Fruit fly (Drosophila melanogaster) whole organism, embryonic: ENCODE results near the gene RabGGTa.

Source experiments
- CG10321 ChIP-seq: fragments of 200-800 bp; sonication (Bioruptor generic); IDR thresholded peaks from 2 replicates; pipeline ENCODE4 v1.3.6; 2022; ENCODE audit warnings: missing biosample characterization, missing genetic modification characterization
- CG11093 ChIP-seq: fragments of 200-800 bp; sonication (Bioruptor generic); IDR thresholded peaks from 3 replicates; pipeline ENCODE4 v1.3.6; 2022; ENCODE audit warnings: missing biosample characterization, missing genetic modification characterization
- CG11504 ChIP-seq: fragments of 200-800 bp; sonication (Bioruptor generic); optimal IDR thresholded peaks from 3 replicates; lab custom pipeline; 2019; ENCODE audit warnings: missing biosample characterization, mild to moderate bottlenecking, missing genetic modification characterization, moderate library complexity
- CG13296 ChIP-seq: fragments of 200-800 bp; sonication (Bioruptor generic); optimal IDR thresholded peaks from 3 replicates; lab custom pipeline; 2018; ENCODE audit warnings: missing biosample characterization, mild to moderate bottlenecking, missing genetic modification characterization
- CG17186 ChIP-seq: fragments of 200-800 bp; sonication (Bioruptor generic); optimal IDR thresholded peaks from 3 replicates; lab custom pipeline; 2017; ENCODE audit warnings: missing biosample characterization, missing genetic modification reagents, missing genetic modification characterization
- CG17359 ChIP-seq: fragments of 200-800 bp; sonication (Bioruptor generic); optimal IDR thresholded peaks from 3 replicates; lab custom pipeline; 2018; ENCODE audit warnings: missing biosample characterization, mild to moderate bottlenecking, missing genetic modification characterization, moderate library complexity
- CG17829 ChIP-seq: fragments of 200-800 bp; optimal IDR thresholded peaks from 2 replicates; lab custom pipeline; 2019; ENCODE audit warnings: missing biosample characterization, mild to moderate bottlenecking, missing genetic modification characterization, moderate library complexity
- CG18599 ChIP-seq: fragments of 200-800 bp; sonication (Bioruptor generic); optimal IDR thresholded peaks from 3 replicates; lab custom pipeline; 2017; ENCODE audit warnings: missing biosample characterization, missing genetic modification characterization, mild to moderate bottlenecking, moderate library complexity, missing genetic modification reagents
- CG2202 ChIP-seq: fragments of 200-800 bp; sonication (Bioruptor generic); optimal IDR thresholded peaks from 2 replicates; lab custom pipeline; 2018; ENCODE audit warnings: missing biosample characterization, mild to moderate bottlenecking, missing genetic modification characterization
- CG2889 ChIP-seq: fragments of 200-800 bp; sonication (Bioruptor generic); IDR thresholded peaks from 3 replicates; pipeline ENCODE4 v1.3.6; 2022; ENCODE audit warnings: missing biosample characterization, missing genetic modification characterization
- CG31388 ChIP-seq: fragments of 200-800 bp; sonication (Bioruptor generic); optimal IDR thresholded peaks from 2 replicates; lab custom pipeline; 2016; ENCODE audit warnings: missing biosample characterization, missing genetic modification characterization
- CG4328 ChIP-seq: fragments of 200-800 bp; sonication (Bioruptor generic); optimal IDR thresholded peaks from 3 replicates; lab custom pipeline; 2017; ENCODE audit warnings: missing biosample characterization, missing genetic modification reagents, missing genetic modification characterization
- CG6175 ChIP-seq: fragments of 200-800 bp; sonication (Bioruptor generic); IDR thresholded peaks from 3 replicates; pipeline ENCODE4 v1.3.6; 2022; ENCODE audit warnings: missing biosample characterization, missing genetic modification characterization
- CG7271 ChIP-seq: fragments of 200-800 bp; sonication (Bioruptor generic); optimal IDR thresholded peaks from 2 replicates; lab custom pipeline; 2018; ENCODE audit warnings: missing biosample characterization, mild to moderate bottlenecking, missing genetic modification characterization, moderate library complexity
- CG7928 ChIP-seq: fragments of 200-800 bp; sonication (Bioruptor generic); optimal IDR thresholded peaks from 2 replicates; lab custom pipeline; 2017; ENCODE audit warnings: missing biosample characterization, mild to moderate bottlenecking, missing genetic modification characterization
- CG7987 ChIP-seq: fragments of 200-800 bp; sonication (Bioruptor generic); optimal IDR thresholded peaks from 2 replicates; lab custom pipeline; 2018; ENCODE audit warnings: missing biosample characterization, mild to moderate bottlenecking, missing genetic modification characterization, moderate library complexity
- CG8388 ChIP-seq: fragments of 200-800 bp; sonication (Bioruptor generic); optimal IDR thresholded peaks from 2 replicates; lab custom pipeline; 2019; ENCODE audit warnings: missing biosample characterization, mild to moderate bottlenecking, missing genetic modification characterization, moderate library complexity
- Dbx ChIP-seq: fragments of 200-800 bp; sonication (Bioruptor generic); IDR thresholded peaks from 3 replicates; pipeline ENCODE4 v1.3.6; 2022; ENCODE audit warnings: missing biosample characterization, missing genetic modification characterization
- Dip2 ChIP-seq: fragments of 200-800 bp; sonication (Bioruptor generic); IDR thresholded peaks from 2 replicates; pipeline ENCODE4 v1.3.6; 2022; ENCODE audit warnings: missing biosample characterization, missing genetic modification characterization
- Eip74EF ChIP-seq, 2 experiments: fragments of 200-800 bp in 1 of 2; fragments of >200 bp in 1 of 2; sonication (Bioruptor generic) in 1 of 2; optimal IDR thresholded peaks; 2 replicates each; lab custom pipeline; 2017 to 2019; ENCODE audit warnings: missing biosample characterization in 2 of 2, missing genetic modification characterization in 2 of 2, mild to moderate bottlenecking in 1 of 2, moderate library complexity in 1 of 2
- Ets65A ChIP-seq: fragments of 200-800 bp; sonication (Bioruptor generic); peaks from one replicate; lab custom pipeline; 2016; ENCODE audit warnings: missing biosample characterization, missing genetic modification characterization
- Ets97D ChIP-seq: fragments of 200-800 bp; sonication (Bioruptor generic); optimal IDR thresholded peaks from 3 replicates; lab custom pipeline; 2016; ENCODE audit warnings: missing biosample characterization, missing genetic modification characterization
- Lhr ChIP-seq: fragments of 200-800 bp; sonication (Bioruptor generic); optimal IDR thresholded peaks from 3 replicates; lab custom pipeline; 2017; ENCODE audit warnings: mild to moderate bottlenecking, missing biosample characterization, missing genetic modification reagents, missing genetic modification characterization
- Mrtf ChIP-seq: fragments of 200-800 bp; sonication (Bioruptor generic); IDR thresholded peaks from 3 replicates; pipeline ENCODE4 v1.3.6; 2022; ENCODE audit warnings: missing biosample characterization, missing genetic modification characterization
- NK7.1 ChIP-seq: fragments of 200-800 bp; sonication (Bioruptor generic); optimal IDR thresholded peaks from 3 replicates; lab custom pipeline; 2016; ENCODE audit warnings: missing biosample characterization, missing genetic modification characterization
- Sox100B ChIP-seq: fragments of 200-800 bp; sonication (Bioruptor generic); optimal IDR thresholded peaks from 3 replicates; lab custom pipeline; 2018; ENCODE audit warnings: missing biosample characterization, mild to moderate bottlenecking, missing genetic modification characterization
- Sox102F ChIP-seq: fragments of 200-800 bp; sonication (Bioruptor generic); optimal IDR thresholded peaks from 2 replicates; lab custom pipeline; 2018; ENCODE audit warnings: missing biosample characterization, mild to moderate bottlenecking, missing genetic modification characterization, moderate library complexity
- Tbp ChIP-seq: fragments of >200 bp; optimal IDR thresholded peaks from 2 replicates; lab custom pipeline; 2018; ENCODE audit warnings: missing biosample characterization, missing genetic modification characterization
- ab ChIP-seq: fragments of 200-800 bp; sonication (Bioruptor generic); optimal IDR thresholded peaks from 2 replicates; lab custom pipeline; 2016; ENCODE audit warnings: missing biosample characterization, missing genetic modification characterization
- ap ChIP-seq: fragments of 200-800 bp; sonication (Bioruptor generic); IDR thresholded peaks from 2 replicates; pipeline ENCODE4 v1.3.6; 2022; ENCODE audit warnings: missing biosample characterization, missing genetic modification characterization
- ara ChIP-seq: fragments of 200-800 bp; sonication (Bioruptor generic); IDR thresholded peaks from 2 replicates; pipeline ENCODE4 v1.3.6; 2022; ENCODE audit warnings: missing biosample characterization, missing genetic modification characterization
- bowl ChIP-seq: fragments of 200-800 bp; sonication (Bioruptor generic); IDR thresholded peaks from 2 replicates; pipeline ENCODE4 v1.3.6; 2022; ENCODE audit warnings: missing biosample characterization, missing genetic modification characterization
- dmrt11E ChIP-seq: fragments of 200-800 bp; sonication (Bioruptor generic); optimal IDR thresholded peaks from 3 replicates; lab custom pipeline; 2018; ENCODE audit warnings: missing biosample characterization, mild to moderate bottlenecking, missing genetic modification characterization, moderate library complexity
- dmrt99B ChIP-seq: fragments of 200-800 bp; sonication (Bioruptor generic); optimal IDR thresholded peaks from 2 replicates; lab custom pipeline; 2018; ENCODE audit warnings: missing biosample characterization, mild to moderate bottlenecking, missing genetic modification characterization, moderate library complexity
- fd102C ChIP-seq: fragments of 200-800 bp; sonication (Bioruptor generic); optimal IDR thresholded peaks from 2 replicates; lab custom pipeline; 2018; ENCODE audit warnings: missing biosample characterization, mild to moderate bottlenecking, missing genetic modification characterization, moderate library complexity
- gt ChIP-seq: fragments of 200-800 bp; sonication (Bioruptor generic); IDR thresholded peaks from 2 replicates; pipeline ENCODE4 v1.3.6; 2022; ENCODE audit warnings: missing biosample characterization, missing genetic modification characterization
- her ChIP-seq: fragments of 200-800 bp; sonication (Bioruptor generic); optimal IDR thresholded peaks from 2 replicates; lab custom pipeline; 2016; ENCODE audit warnings: missing biosample characterization, missing genetic modification characterization
- hkb ChIP-seq, 2 experiments: fragments of 200-800 bp in 1 of 2; fragments of >200 bp in 1 of 2; sonication (Bioruptor generic) in 1 of 2; IDR thresholded peaks in 1 of 2; optimal IDR thresholded peaks in 1 of 2; 2 replicates each; pipeline versions ENCODE4 v1.3.6 to Lab custom; 2017 to 2022; ENCODE audit warnings: missing biosample characterization in 1 of 2, missing genetic modification characterization in 1 of 2
- knrl ChIP-seq: fragments of 200-800 bp; sonication (Bioruptor generic); IDR thresholded peaks from 3 replicates; pipeline ENCODE4 v1.3.6; 2022; ENCODE audit warnings: missing biosample characterization, missing genetic modification characterization; ENCODE audit not compliant: partially characterized antibody
- lov ChIP-seq, 2 experiments: fragments of 200-800 bp in 1 of 2; fragments of >200 bp in 1 of 2; sonication (Bioruptor generic) in 1 of 2; IDR thresholded peaks in 1 of 2; optimal IDR thresholded peaks in 1 of 2; 2 replicates in 1 of 2; 3 replicates in 1 of 2; pipeline versions ENCODE4 v1.3.6 to Lab custom; 2017 to 2022; ENCODE audit warnings: missing biosample characterization in 1 of 2, missing genetic modification characterization in 1 of 2
- pan ChIP-seq, 4 experiments: fragments of >200 bp in 3 of 4; fragments of 200-800 bp in 1 of 4; sonication (Bioruptor generic) in 1 of 4; optimal IDR thresholded peaks in 3 of 4; IDR thresholded peaks in 1 of 4; 2 replicates each; pipeline versions ENCODE4 v1.3.6 to Lab custom; 2017 to 2022; ENCODE audit warnings: missing biosample characterization in 2 of 4, missing genetic modification characterization in 2 of 4, mixed read lengths in 1 of 4
- pb ChIP-seq: fragments of 200-800 bp; sonication (Bioruptor generic); optimal IDR thresholded peaks from 3 replicates; lab custom pipeline; 2016; ENCODE audit warnings: missing biosample characterization, missing genetic modification characterization
- sens ChIP-seq: fragments of 200-800 bp; sonication (Bioruptor generic); peaks from one replicate; lab custom pipeline; 2016; ENCODE audit warnings: missing biosample characterization, missing genetic modification characterization
- sens-2 ChIP-seq: fragments of 200-800 bp; sonication (Bioruptor generic); IDR thresholded peaks from 2 replicates; pipeline ENCODE4 v1.3.6; 2022; ENCODE audit warnings: missing biosample characterization, missing genetic modification characterization
- sna ChIP-seq: fragments of 200-800 bp; sonication (Bioruptor generic); IDR thresholded peaks from 2 replicates; pipeline ENCODE4 v1.3.6; 2022; ENCODE audit warnings: missing biosample characterization, missing genetic modification characterization; ENCODE audit not compliant: partially characterized antibody
- tgo ChIP-seq: fragments of 200-800 bp; sonication (Bioruptor generic); IDR thresholded peaks from 3 replicates; pipeline ENCODE4 v1.3.6; 2022; ENCODE audit warnings: missing biosample characterization, missing genetic modification characterization
- tin ChIP-seq: fragments of 200-800 bp; sonication (Bioruptor generic); optimal IDR thresholded peaks from 3 replicates; lab custom pipeline; 2016; ENCODE audit warnings: missing biosample characterization, missing genetic modification characterization
- tio ChIP-seq: fragments of 200-800 bp; sonication (Bioruptor generic); optimal IDR thresholded peaks from 2 replicates; lab custom pipeline; 2017; ENCODE audit warnings: missing biosample characterization, missing genetic modification characterization, inconsistent platforms

Gene RabGGTa

dm6 chr3R:5108034-5108433 lies 19.9 kb upstream of the RabGGTa start (continued):
- peak; percentile 83 for TF ChIP-seq CG17359
- peak; percentile 59; the same call in 1 of the 3 replicates for TF ChIP-seq CG6175 (GFP tag; lab: Robert Waterston, UW)
- peak; percentile 83 for TF ChIP-seq CG17186 (GFP tag; lab: Kevin White, UChicago)
- TF ChIP-seq dmrt99B = peak; percentile 79
- peak; percentile 31 for TF ChIP-seq CG31388 (GFP tag; lab: Kevin White, UChicago)
- peak; percentile 16 for TF ChIP-seq Ets97D (GFP tag; lab: Kevin White, UChicago)
- TF ChIP-seq sens-2 (GFP tag; lab: Robert Waterston, UW) = peak; percentile 54
- TF ChIP-seq NK7.1 (GFP tag; lab: Kevin White, UChicago) = peak; percentile 87
- TF ChIP-seq Tbp = no peak
- no peak for TF ChIP-seq gt (GFP tag; lab: Robert Waterston, UW)
- TF ChIP-seq pb (GFP tag; lab: Kevin White, UChicago) = peak; percentile 66
- TF ChIP-seq CG2889 (GFP tag; lab: Robert Waterston, UW) = no peak
- TF ChIP-seq CG10321 (GFP tag; lab: Robert Waterston, UW) = peak; percentile 51; the same call in 1 of the 2 replicates
- peak; percentile 84 for TF ChIP-seq CG4328 (GFP tag; lab: Kevin White, UChicago)
- TF ChIP-seq CG8388 (GFP tag; lab: Kevin White, UChicago) = peak; percentile 42
- no peak for TF ChIP-seq pan (optimal IDR thresholded peaks at IDR 0.05; lab: Kevin White, UChicago)
- no peak for TF ChIP-seq pan (GFP tag; optimal IDR thresholded peaks at IDR 0.05 in 1 of 2, IDR thresholded peaks at IDR 0.05 in 1 of 2)
- TF ChIP-seq dmrt11E (tag; lab: Kevin White, UChicago) = peak; percentile 96
- no peak for TF ChIP-seq bowl (GFP tag; lab: Robert Waterston, UW)
- TF ChIP-seq CG2202 (tag; lab: Kevin White, UChicago) = peak; percentile 98
- TF ChIP-seq tin (GFP tag; lab: Kevin White, UChicago) = peak; percentile 14
- TF ChIP-seq CG7928 = peak; percentile 69
- no peak for TF ChIP-seq Dip2 (GFP tag; lab: Robert Waterston, UW)
- TF ChIP-seq ap (GFP tag; lab: Robert Waterston, UW) = no peak
- TF ChIP-seq Ets65A (GFP tag; lab: Kevin White, UChicago) = peak; percentile 23
- no peak for TF ChIP-seq hkb (optimal IDR thresholded peaks at IDR 0.05; lab: Kevin White, UChicago)
- peak; percentile 82 for TF ChIP-seq hkb (GFP tag; IDR thresholded peaks at IDR 0.05; lab: Robert Waterston, UW)
- peak; percentile 60 for TF ChIP-seq tio
- TF ChIP-seq CG11504 (tag; lab: Kevin White, UChicago) = peak; percentile 76
- peak; percentile 84 for TF ChIP-seq CG13296 (GFP tag; lab: Kevin White, UChicago)
- TF ChIP-seq CG17829 = peak; percentile 73
- TF ChIP-seq Dbx = peak; percentile 71; the same call in 2 of the 3 replicates
- no peak for TF ChIP-seq ab
- TF ChIP-seq lov (optimal IDR thresholded peaks at IDR 0.05; lab: Kevin White, UChicago) = no peak
- peak; percentile 88; the same call in 2 of the 3 replicates for TF ChIP-seq lov (GFP tag; IDR thresholded peaks at IDR 0.05; lab: Robert Waterston, UW)
- TF ChIP-seq CG18599 (GFP tag; lab: Kevin White, UChicago) = peak; percentile 95
- TF ChIP-seq sens (GFP tag; lab: Kevin White, UChicago) = peak; percentile 97
- TF ChIP-seq tgo (GFP tag; lab: Robert Waterston, UW) = peak; percentile 40; the same call in 2 of the 3 replicates
- peak; percentile 75 for TF ChIP-seq her
- TF ChIP-seq ara = peak; percentile 85; the same call in 1 of the 2 replicates
- TF ChIP-seq knrl = no peak
- peak; percentile 92 for TF ChIP-seq Lhr (GFP tag; lab: Kevin White, UChicago)
- TF ChIP-seq sna (GFP tag; lab: Robert Waterston, UW) = no peak
- peak; percentile 48; the same call in 1 of the 3 replicates for TF ChIP-seq Mrtf (GFP tag; lab: Robert Waterston, UW)
- peak; percentile 91 for TF ChIP-seq CG7271 (tag; lab: Kevin White, UChicago)
- TF ChIP-seq CG7987 (GFP tag; lab: Kevin White, UChicago) = peak; percentile 94
- peak; percentile 35; the same call in 1 of the 3 replicates for TF ChIP-seq CG11093 (GFP tag; lab: Robert Waterston, UW)
- peak; percentile 76 for TF ChIP-seq Sox102F
- peak in 1 of 2 experiments; percentile 82 for TF ChIP-seq Eip74EF (GFP tag; optimal IDR thresholded peaks at IDR 0.05; lab: Kevin White, UChicago)
- TF ChIP-seq fd102C (GFP tag; lab: Kevin White, UChicago) = peak; percentile 82
- TF ChIP-seq Sox100B (GFP tag; lab: Kevin White, UChicago) = peak; percentile 89
